Worm (Caenorhabditis elegans): ENCODE data around the gene R160.3.

Gene R160.3

DNA sequence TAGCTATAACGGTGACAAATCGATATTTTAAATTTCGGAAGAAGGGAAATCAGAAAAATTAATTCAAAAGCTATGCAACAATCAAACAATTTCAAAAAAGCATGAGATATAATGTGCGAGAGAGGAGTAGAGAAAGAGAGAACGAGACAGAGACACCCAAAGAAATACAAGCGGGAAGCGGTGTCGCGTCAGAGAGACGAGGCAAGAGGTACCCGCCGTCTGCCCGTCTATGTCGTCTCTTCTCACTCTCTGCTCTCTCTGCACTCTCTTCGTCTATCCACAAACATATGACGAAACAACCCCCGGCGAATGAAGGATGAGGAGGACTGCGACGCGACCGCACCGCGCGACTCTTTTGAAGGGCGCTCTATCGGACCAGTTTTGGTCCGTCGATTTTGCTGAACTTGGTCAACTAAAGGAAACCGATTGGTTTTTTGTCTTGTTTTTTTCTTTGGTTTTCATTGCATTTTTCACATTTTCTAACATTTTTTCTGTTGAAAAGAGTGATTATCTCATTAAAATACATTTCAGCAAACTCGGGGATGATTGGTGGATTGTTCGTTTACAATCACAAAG, 22.8 kb upstream of the R160.3 start, which contains the start of gene dpy-23 (continued):
- peak; percentile 91 for TF ChIP-seq lin-13 (GFP tag; optimal IDR thresholded peaks at IDR 0.05)
- TF ChIP-seq ztf-7 (tag; optimal IDR thresholded peaks at IDR 0.05) = peak; percentile 52
- peak; percentile 38 for TF ChIP-seq zip-2 (tag; optimal IDR thresholded peaks at IDR 0.05)
- no peak for TF ChIP-seq cey-2 (tag; optimal IDR thresholded peaks at IDR 0.05; ENCODE audit: borderline replicate concordance, insufficient read depth)
- TF ChIP-seq daf-12 (tag; optimal IDR thresholded peaks at IDR 0.05) = no peak
- peak; percentile 92 for TF ChIP-seq nhr-11 (tag; optimal IDR thresholded peaks at IDR 0.05)
- TF ChIP-seq nhr-10 (tag; optimal IDR thresholded peaks at IDR 0.05) = peak; percentile 85
- peak; percentile 95 for TF ChIP-seq nhr-6 (tag; optimal IDR thresholded peaks at IDR 0.05)
- peak; percentile 1 to 47 for TF ChIP-seq daf-16 (GFP tag; optimal IDR thresholded peaks at IDR 0.05)
- TF ChIP-seq daf-16 (tag; optimal IDR thresholded peaks at IDR 0.05) = peak; percentile 73
- TF ChIP-seq unc-62 (GFP tag; optimal IDR thresholded peaks at IDR 0.05 in 1 of 2) = peak in 1 of 2 experiments; percentile 61
- no peak for TF ChIP-seq unc-62 (tag; optimal IDR thresholded peaks at IDR 0.05)
- TF ChIP-seq mxl-2 (GFP tag; conservative IDR thresholded peaks at IDR 0.05) = no peak
- peak; percentile 98 for TF ChIP-seq hlh-11 (tag; optimal IDR thresholded peaks at IDR 0.05)
- no peak for TF ChIP-seq ZK337.2 (GFP tag; IDR thresholded peaks at IDR 0.05)
- no peak for TF ChIP-seq F49E8.2 (tag; optimal IDR thresholded peaks at IDR 0.05; ENCODE audit: borderline replicate concordance)
- no peak for TF ChIP-seq nhr-237 (tag; optimal IDR thresholded peaks at IDR 0.05)
- no peak for TF ChIP-seq ceh-62 (tag; optimal IDR thresholded peaks at IDR 0.05)
- peak; percentile 77; the same call in 1 of the 2 replicates for TF ChIP-seq nhr-42 (GFP tag; IDR thresholded peaks at IDR 0.05)
- no peak for TF ChIP-seq ceh-32 (tag; optimal IDR thresholded peaks at IDR 0.05; ENCODE audit: poor library complexity)
- peak; percentile 94 for TF ChIP-seq ctbp-1 (GFP tag; IDR thresholded peaks at IDR 0.05)
- TF ChIP-seq lin-29 (GFP tag; IDR thresholded peaks at IDR 0.05) = no peak
- TF ChIP-seq lin-39 (tag; optimal IDR thresholded peaks at IDR 0.05) = no peak
- TF ChIP-seq T20F7.1 (GFP tag; optimal IDR thresholded peaks at IDR 0.05) = peak; percentile 75
- TF ChIP-seq snpc-4 (tag; optimal IDR thresholded peaks at IDR 0.05) = no peak
- TF ChIP-seq zfp-2 (tag; optimal IDR thresholded peaks at IDR 0.05) = peak; percentile 27
- peak; percentile 88 for TF ChIP-seq nhr-48 (tag; optimal IDR thresholded peaks at IDR 0.05)
- peak; percentile 90 for TF ChIP-seq dmd-6 (GFP tag; IDR thresholded peaks at IDR 0.05)
- TF ChIP-seq ceh-44 (GFP tag; IDR thresholded peaks at IDR 0.05) = no peak
- TF ChIP-seq F37D6.2 (tag; optimal IDR thresholded peaks at IDR 0.05) = peak; percentile 84
- TF ChIP-seq nhr-102 (tag; optimal IDR thresholded peaks at IDR 0.05) = peak; percentile 67
- TF ChIP-seq daf-19 (GFP tag; conservative IDR thresholded peaks at IDR 0.05) = no peak
- TF ChIP-seq duxl-1 (tag; optimal IDR thresholded peaks at IDR 0.05; ENCODE audit: poor library complexity) = peak; percentile 58
- TF ChIP-seq set-16 (GFP tag; IDR thresholded peaks at IDR 0.05) = peak; percentile 89
- peak; percentile 97 for TF ChIP-seq hlh-30 (tag; optimal IDR thresholded peaks at IDR 0.05; ENCODE audit: insufficient read depth)
- no peak for TF ChIP-seq lin-15B (tag; optimal IDR thresholded peaks at IDR 0.05)
- peak; percentile 77 for TF ChIP-seq zag-1 (tag; optimal IDR thresholded peaks at IDR 0.05)
- TF ChIP-seq Y5F2A.4 (GFP tag; optimal IDR thresholded peaks at IDR 0.05) = no peak
- no peak for TF ChIP-seq dmd-8 (GFP tag; IDR thresholded peaks at IDR 0.05)
- TF ChIP-seq egl-27 (tag; optimal IDR thresholded peaks at IDR 0.05) = no peak
- TF ChIP-seq daf-8 (GFP tag; IDR thresholded peaks at IDR 0.05) = no peak
- TF ChIP-seq dmd-9 (GFP tag; IDR thresholded peaks at IDR 0.05) = 0 out of 2 replicates have a peak, but pooled peaks have one; percentile 50
- peak; percentile 90 for TF ChIP-seq arid-1 (GFP tag; conservative IDR thresholded peaks at IDR 0.05)
- TF ChIP-seq nhr-111 (GFP tag; optimal IDR thresholded peaks at IDR 0.05) = no peak
- TF ChIP-seq ama-1 (optimal IDR thresholded peaks at IDR 0.05) = no peak
- TF ChIP-seq dve-1 (tag; optimal IDR thresholded peaks at IDR 0.05; ENCODE audit: insufficient read depth) = peak; percentile 96
- TF ChIP-seq mxl-3 (GFP tag; optimal IDR thresholded peaks at IDR 0.05) = peak; percentile 82
- peak; percentile 82 for TF ChIP-seq jun-1 (tag; optimal IDR thresholded peaks at IDR 0.05)
- no peak for TF ChIP-seq skn-1 (tag; optimal IDR thresholded peaks at IDR 0.05)
- no peak for TF ChIP-seq fos-1 (tag; optimal IDR thresholded peaks at IDR 0.05)
- TF ChIP-seq nhr-41 (GFP tag; IDR thresholded peaks at IDR 0.05) = peak; percentile 49; the same call in 1 of the 2 replicates
